Worm (Caenorhabditis elegans): ENCODE data around the gene M01H9.10.

M01H9.10 gene

ce11 chrIV:4445711-4446290 is 34.1 kb downstream of the M01H9.10 start, which contains the start of the genes wapl-1 and htz-1 (continued):
- no peak for TF ChIP-seq ceh-82 (tag; optimal IDR thresholded peaks at IDR 0.05)
- TF ChIP-seq Y75B8A.6 (GFP tag; IDR thresholded peaks at IDR 0.05), result 0 out of 2 replicates have a peak, but pooled peaks have one; percentile 35
- TF ChIP-seq rbr-2 (tag; optimal IDR thresholded peaks at IDR 0.05), result peak; percentile 94
- TF ChIP-seq nhr-25 (tag; optimal IDR thresholded peaks at IDR 0.05; ENCODE audit: borderline replicate concordance, insufficient read depth), result peak; percentile 88
- TF ChIP-seq nhr-28 (tag; optimal IDR thresholded peaks at IDR 0.05), result peak; percentile 80
- peak; percentile 87 for TF ChIP-seq arid-1 (GFP tag; conservative IDR thresholded peaks at IDR 0.05)
- TF ChIP-seq mxl-3 (GFP tag; optimal IDR thresholded peaks at IDR 0.05), result peak; percentile 78
- TF ChIP-seq nhr-41 (GFP tag; IDR thresholded peaks at IDR 0.05), result no peak
- TF ChIP-seq daf-12 (tag; optimal IDR thresholded peaks at IDR 0.05), result no peak
- 0 out of 2 replicates have a peak, but pooled peaks have one; percentile 34 for TF ChIP-seq Y48G9A.11 (GFP tag; IDR thresholded peaks at IDR 0.05)
- TF ChIP-seq zip-11 (GFP tag; IDR thresholded peaks at IDR 0.05), result no peak
- peak; percentile 85 for TF ChIP-seq F37D6.2 (tag; optimal IDR thresholded peaks at IDR 0.05)
- no peak for TF ChIP-seq F44E2.7 (GFP tag; IDR thresholded peaks at IDR 0.05)
- TF ChIP-seq aha-1 (tag), result peak; percentile 100
- TF ChIP-seq ZK546.5 (tag; optimal IDR thresholded peaks at IDR 0.05), result peak; percentile 76 to 97
- no peak for TF ChIP-seq snpc-4 (tag; optimal IDR thresholded peaks at IDR 0.05)
- TF ChIP-seq skn-1 (tag; optimal IDR thresholded peaks at IDR 0.05), result no peak
- TF ChIP-seq unc-62 (GFP tag; optimal IDR thresholded peaks at IDR 0.05 in 1 of 2), result peak in 1 of 2 experiments; percentile 99
- TF ChIP-seq unc-62 (tag; optimal IDR thresholded peaks at IDR 0.05), result no peak
- peak; percentile 88; the same call in 1 of the 2 replicates for TF ChIP-seq pha-4 (GFP tag; IDR thresholded peaks at IDR 0.05)
- peak; percentile 46 for TF ChIP-seq pha-4 (tag; optimal IDR thresholded peaks at IDR 0.05)
- TF ChIP-seq nhr-102 (tag; optimal IDR thresholded peaks at IDR 0.05), result peak; percentile 91
- peak; percentile 85 for TF ChIP-seq egl-43 (GFP tag; IDR thresholded peaks at IDR 0.05)
- TF ChIP-seq tag-97 (GFP tag; IDR thresholded peaks at IDR 0.05), result no peak
- no peak for TF ChIP-seq dmd-8 (GFP tag; IDR thresholded peaks at IDR 0.05)
- peak; percentile 42; the same call in 1 of the 2 replicates for TF ChIP-seq set-16 (GFP tag; IDR thresholded peaks at IDR 0.05)
- TF ChIP-seq nhr-76 (tag; optimal IDR thresholded peaks at IDR 0.05), result no peak
- TF ChIP-seq nhr-48 (tag; optimal IDR thresholded peaks at IDR 0.05), result peak; percentile 78
- TF ChIP-seq F26F4.8 (GFP tag; conservative IDR thresholded peaks at IDR 0.05), result no peak
- peak; percentile 38 for TF ChIP-seq F49E8.2 (tag; optimal IDR thresholded peaks at IDR 0.05; ENCODE audit: borderline replicate concordance)
- TF ChIP-seq zfp-3 (GFP tag; conservative IDR thresholded peaks at IDR 0.05), result peak; percentile 80
- no peak for TF ChIP-seq lim-7 (GFP tag; IDR thresholded peaks at IDR 0.05)
- peak in 1 of 2 experiments; percentile 72 for TF ChIP-seq daf-16 (GFP tag; optimal IDR thresholded peaks at IDR 0.05)
- peak; percentile 74 for TF ChIP-seq daf-16 (tag; optimal IDR thresholded peaks at IDR 0.05)
- TF ChIP-seq unc-130 (GFP tag; optimal IDR thresholded peaks at IDR 0.05), result peak; percentile 84
- TF ChIP-seq duxl-1 (tag; optimal IDR thresholded peaks at IDR 0.05; ENCODE audit: poor library complexity), result peak; percentile 87
- no peak for TF ChIP-seq aly-2 (tag; optimal IDR thresholded peaks at IDR 0.05)
- TF ChIP-seq fos-1 (tag; optimal IDR thresholded peaks at IDR 0.05), result no peak
- TF ChIP-seq ceh-28 (tag; optimal IDR thresholded peaks at IDR 0.05), result peak; percentile 18
- TF ChIP-seq dpl-1 (GFP tag; optimal IDR thresholded peaks at IDR 0.05), result peak; percentile 98
- peak; percentile 91 for TF ChIP-seq nhr-77 (tag; optimal IDR thresholded peaks at IDR 0.05)
- TF ChIP-seq ceh-20 (GFP tag; IDR thresholded peaks at IDR 0.05), result peak; percentile 93
- no peak for TF ChIP-seq nhr-111 (GFP tag; optimal IDR thresholded peaks at IDR 0.05)
- TF ChIP-seq mdt-29 (GFP tag; IDR thresholded peaks at IDR 0.05), result peak; percentile 84
- peak; percentile 3 for TF ChIP-seq spr-3 (GFP tag; optimal IDR thresholded peaks at IDR 0.05)
- peak; percentile 92 for TF ChIP-seq dmd-6 (GFP tag; IDR thresholded peaks at IDR 0.05)
- TF ChIP-seq fkh-10 (GFP tag; optimal IDR thresholded peaks at IDR 0.05), result peak; percentile 96
- peak; percentile 92 for TF ChIP-seq hlh-11 (tag; optimal IDR thresholded peaks at IDR 0.05)
- peak; percentile 97 for TF ChIP-seq mep-1 (tag; optimal IDR thresholded peaks at IDR 0.05)
- peak; percentile 97 for TF ChIP-seq zfp-2 (tag; optimal IDR thresholded peaks at IDR 0.05)
- TF ChIP-seq madf-9 (GFP tag; conservative IDR thresholded peaks at IDR 0.05), result peak; percentile 77
- no peak for TF ChIP-seq ztf-11 (tag; optimal IDR thresholded peaks at IDR 0.05)

Data from whole organism, L4 larva.